Fruit fly (Drosophila melanogaster) whole organism, embryonic: Measurements from ENCODE around the gene CG1703.
A peak's percentile ranks its signal among the peaks of the same experiment; 100 is the strongest.

Source experiments
- CG10366 ChIP-seq: fragments of 200-800 bp; sonication (Bioruptor generic); IDR thresholded peaks from 2 replicates; pipeline ENCODE4 v1.3.6; 2022; ENCODE audit warnings: missing biosample characterization, missing genetic modification characterization
- CG11093 ChIP-seq: fragments of 200-800 bp; sonication (Bioruptor generic); IDR thresholded peaks from 3 replicates; pipeline ENCODE4 v1.3.6; 2022; ENCODE audit warnings: missing biosample characterization, missing genetic modification characterization
- CG11695 ChIP-seq: fragments of 200-800 bp; sonication (Bioruptor generic); IDR thresholded peaks from 3 replicates; pipeline ENCODE4 v1.3.6; 2022; ENCODE audit warnings: missing biosample characterization, missing genetic modification characterization
- CG15269 ChIP-seq: fragments of 200-800 bp; sonication (Bioruptor generic); optimal IDR thresholded peaks from 2 replicates; lab custom pipeline; 2018; ENCODE audit warnings: missing biosample characterization, mild to moderate bottlenecking, missing genetic modification characterization, moderate library complexity
- CG15601 ChIP-seq: fragments of 200-800 bp; sonication (Bioruptor generic); optimal IDR thresholded peaks from 3 replicates; lab custom pipeline; 2019; ENCODE audit warnings: missing biosample characterization, mild to moderate bottlenecking, missing genetic modification characterization, moderate library complexity
- CG1602 ChIP-seq: fragments of 200-800 bp; sonication (Bioruptor generic); optimal IDR thresholded peaks from 3 replicates; lab custom pipeline; 2016; ENCODE audit warnings: missing biosample characterization, missing genetic modification characterization
- CG1832 ChIP-seq: fragments of 200-800 bp; sonication (Bioruptor generic); optimal IDR thresholded peaks from 2 replicates; lab custom pipeline; 2017; ENCODE audit warnings: missing biosample characterization, mild to moderate bottlenecking, missing genetic modification characterization, inconsistent platforms
- CG3065 ChIP-seq: fragments of 200-800 bp; sonication (Bioruptor generic); optimal IDR thresholded peaks from 2 replicates; lab custom pipeline; 2016; ENCODE audit warnings: missing biosample characterization, missing genetic modification characterization
- CG34376 ChIP-seq: fragments of 200-800 bp; sonication (Bioruptor generic); optimal IDR thresholded peaks from 2 replicates; lab custom pipeline; 2018; ENCODE audit warnings: missing biosample characterization, mild to moderate bottlenecking, missing genetic modification characterization
- CG34422 ChIP-seq: fragments of 200-800 bp; sonication (Bioruptor generic); IDR thresholded peaks from 3 replicates; pipeline ENCODE4 v1.3.6; 2022; ENCODE audit warnings: missing biosample characterization, missing genetic modification characterization
- CG4328 ChIP-seq: fragments of 200-800 bp; sonication (Bioruptor generic); optimal IDR thresholded peaks from 3 replicates; lab custom pipeline; 2017; ENCODE audit warnings: missing biosample characterization, missing genetic modification reagents, missing genetic modification characterization
- CG5953 ChIP-seq: fragments of 200-800 bp; sonication (Bioruptor generic); IDR thresholded peaks from 2 replicates; pipeline ENCODE4 v1.3.6; 2022; ENCODE audit warnings: missing biosample characterization, missing genetic modification characterization
- CG7357 ChIP-seq: fragments of 200-800 bp; sonication (Bioruptor generic); IDR thresholded peaks from 3 replicates; pipeline ENCODE4 v1.3.6; 2022; ENCODE audit warnings: missing biosample characterization, missing genetic modification characterization
- CG7745 ChIP-seq: fragments of 200-800 bp; sonication (Bioruptor generic); optimal IDR thresholded peaks from 2 replicates; lab custom pipeline; 2018; ENCODE audit warnings: missing biosample characterization, mild to moderate bottlenecking, missing genetic modification characterization, moderate library complexity
- CG7928 ChIP-seq: fragments of 200-800 bp; sonication (Bioruptor generic); optimal IDR thresholded peaks from 2 replicates; lab custom pipeline; 2017; ENCODE audit warnings: missing biosample characterization, mild to moderate bottlenecking, missing genetic modification characterization
- CG9727 ChIP-seq: fragments of 200-800 bp; sonication (Bioruptor generic); optimal IDR thresholded peaks from 3 replicates; lab custom pipeline; 2017; ENCODE audit warnings: missing biosample characterization, mild to moderate bottlenecking, missing genetic modification characterization
- Dll ChIP-seq: fragments of 200-800 bp; sonication (Bioruptor generic); IDR thresholded peaks from 4 replicates; pipeline ENCODE4 v1.3.6; 2022; ENCODE audit warnings: missing biosample characterization, missing genetic modification characterization; ENCODE audit not compliant: partially characterized antibody
- Doc2 ChIP-seq: fragments of 200-800 bp; sonication (Bioruptor generic); IDR thresholded peaks from 2 replicates; pipeline ENCODE4 v1.3.6; 2022; ENCODE audit warnings: missing biosample characterization, missing genetic modification characterization
- Ets65A ChIP-seq: fragments of 200-800 bp; sonication (Bioruptor generic); peaks from one replicate; lab custom pipeline; 2016; ENCODE audit warnings: missing biosample characterization, missing genetic modification characterization
- Fer2 ChIP-seq: fragments of 200-800 bp; sonication (Bioruptor generic); optimal IDR thresholded peaks from 2 replicates; lab custom pipeline; 2018; ENCODE audit warnings: missing biosample characterization, mild to moderate bottlenecking, missing genetic modification characterization, moderate library complexity
- Gug ChIP-seq: fragments of 200-800 bp; sonication (Bioruptor generic); IDR thresholded peaks from 4 replicates; pipeline ENCODE4 v1.3.6; 2022; ENCODE audit warnings: missing biosample characterization, missing genetic modification characterization
- H15 ChIP-seq: fragments of 200-800 bp; sonication (Bioruptor generic); IDR thresholded peaks from 3 replicates; pipeline ENCODE4 v1.3.6; 2022; ENCODE audit warnings: missing biosample characterization, missing genetic modification characterization
- H2.0 ChIP-seq: fragments of 200-800 bp; sonication (Bioruptor generic); IDR thresholded peaks from 2 replicates; pipeline ENCODE4 v1.3.6; 2022; ENCODE audit warnings: missing biosample characterization, missing genetic modification characterization
- HHEX ChIP-seq: fragments of 200-800 bp; sonication (Bioruptor generic); optimal IDR thresholded peaks from 3 replicates; lab custom pipeline; 2017; ENCODE audit warnings: missing biosample characterization, mild to moderate bottlenecking, missing genetic modification characterization, missing genetic modification reagents
- HLH3B ChIP-seq: fragments of 200-800 bp; sonication (Bioruptor generic); IDR thresholded peaks from 2 replicates; pipeline ENCODE4 v1.3.6; 2022; ENCODE audit warnings: missing biosample characterization, missing genetic modification characterization
- Hmx ChIP-seq: fragments of 200-800 bp; sonication (Bioruptor generic); optimal IDR thresholded peaks from 2 replicates; lab custom pipeline; 2016; ENCODE audit warnings: missing biosample characterization, missing genetic modification characterization
- Hr51 ChIP-seq, 2 experiments: fragments of 200-800 bp; sonication (Bioruptor generic); optimal IDR thresholded peaks; 2 replicates in 1 of 2; 3 replicates in 1 of 2; lab custom pipeline; 2016 to 2018; ENCODE audit warnings: missing biosample characterization in 2 of 2, missing genetic modification characterization in 2 of 2, mild to moderate bottlenecking in 1 of 2, moderate library complexity in 1 of 2
- MBD-R2 ChIP-seq: fragments of 200-800 bp; sonication (Bioruptor generic); IDR thresholded peaks from 2 replicates; pipeline ENCODE4 v1.3.6; 2022; ENCODE audit warnings: missing biosample characterization, missing genetic modification characterization
- Oli ChIP-seq: fragments of 200-800 bp; sonication (Bioruptor generic); optimal IDR thresholded peaks from 2 replicates; lab custom pipeline; 2018; ENCODE audit warnings: missing biosample characterization, mild to moderate bottlenecking, missing genetic modification characterization, moderate library complexity
- Pdp1 ChIP-seq, 2 experiments: fragments of 200-800 bp; sonication (Bioruptor generic); optimal IDR thresholded peaks; 3 replicates each; lab custom pipeline; 2016; ENCODE audit warnings: missing biosample characterization in 2 of 2, missing genetic modification characterization in 2 of 2, mild to moderate bottlenecking in 1 of 2, moderate library complexity in 1 of 2
- Sin3A ChIP-seq: fragments of >200 bp; optimal IDR thresholded peaks from 2 replicates; lab custom pipeline; 2018
- Six4 ChIP-seq: fragments of 200-800 bp; sonication (Bioruptor generic); optimal IDR thresholded peaks from 2 replicates; lab custom pipeline; 2016; ENCODE audit warnings: missing biosample characterization, missing genetic modification characterization
- amos ChIP-seq: fragments of 200-800 bp; sonication (Bioruptor generic); IDR thresholded peaks from 2 replicates; pipeline ENCODE4 v1.3.6; 2022; ENCODE audit warnings: missing biosample characterization, missing genetic modification characterization; ENCODE audit not compliant: partially characterized antibody
- ap ChIP-seq: fragments of 200-800 bp; sonication (Bioruptor generic); IDR thresholded peaks from 2 replicates; pipeline ENCODE4 v1.3.6; 2022; ENCODE audit warnings: missing biosample characterization, missing genetic modification characterization
- bcd ChIP-seq: fragments of 200-800 bp; sonication (Bioruptor generic); optimal IDR thresholded peaks from 2 replicates; lab custom pipeline; 2017; ENCODE audit warnings: missing biosample characterization, mild to moderate bottlenecking, missing genetic modification characterization
- btn ChIP-seq: fragments of 200-800 bp; sonication (Bioruptor generic); optimal IDR thresholded peaks from 2 replicates; lab custom pipeline; 2016; ENCODE audit warnings: missing biosample characterization, missing genetic modification characterization
- dmrt11E ChIP-seq: fragments of 200-800 bp; sonication (Bioruptor generic); optimal IDR thresholded peaks from 3 replicates; lab custom pipeline; 2018; ENCODE audit warnings: missing biosample characterization, mild to moderate bottlenecking, missing genetic modification characterization, moderate library complexity
- dpn ChIP-seq, 2 experiments: fragments of 200-800 bp; sonication (Bioruptor generic); optimal IDR thresholded peaks; 3 replicates each; lab custom pipeline; 2016; ENCODE audit warnings: missing biosample characterization in 2 of 2, missing genetic modification characterization in 2 of 2
- eyg ChIP-seq: fragments of 200-800 bp; sonication (Bioruptor generic); optimal IDR thresholded peaks from 3 replicates; lab custom pipeline; 2016; ENCODE audit warnings: missing biosample characterization, missing genetic modification characterization
- fru ChIP-seq: fragments of >200 bp; optimal IDR thresholded peaks from 2 replicates; lab custom pipeline; 2017
- gcm ChIP-seq: fragments of 200-800 bp; sonication (Bioruptor generic); optimal IDR thresholded peaks from 2 replicates; lab custom pipeline; 2019; ENCODE audit warnings: missing biosample characterization, mild to moderate bottlenecking, missing genetic modification characterization, moderate library complexity
- h ChIP-seq: fragments of >200 bp; optimal IDR thresholded peaks from 2 replicates; lab custom pipeline; 2017
- hb ChIP-seq: fragments of 200-800 bp; sonication (Bioruptor generic); IDR thresholded peaks from 3 replicates; pipeline ENCODE4 v1.3.6; 2022; ENCODE audit warnings: missing biosample characterization, missing genetic modification characterization; ENCODE audit not compliant: partially characterized antibody
- klu ChIP-seq: fragments of 200-800 bp; sonication (Bioruptor generic); IDR thresholded peaks from 2 replicates; pipeline ENCODE4 v1.3.6; 2022; ENCODE audit warnings: missing biosample characterization, missing genetic modification characterization
- luna ChIP-seq: fragments of 200-800 bp; sonication (Bioruptor generic); optimal IDR thresholded peaks from 2 replicates; lab custom pipeline; 2016; ENCODE audit warnings: missing biosample characterization, missing genetic modification characterization
- salm ChIP-seq: fragments of 200-800 bp; sonication (Bioruptor generic); optimal IDR thresholded peaks from 2 replicates; lab custom pipeline; 2018; ENCODE audit warnings: missing biosample characterization, mild to moderate bottlenecking, missing genetic modification characterization
- sens-2 ChIP-seq: fragments of 200-800 bp; sonication (Bioruptor generic); IDR thresholded peaks from 2 replicates; pipeline ENCODE4 v1.3.6; 2022; ENCODE audit warnings: missing biosample characterization, missing genetic modification characterization
- slou ChIP-seq: fragments of 200-800 bp; sonication (Bioruptor generic); optimal IDR thresholded peaks from 3 replicates; lab custom pipeline; 2016; ENCODE audit warnings: missing biosample characterization, missing genetic modification characterization
- tgo ChIP-seq: fragments of 200-800 bp; sonication (Bioruptor generic); IDR thresholded peaks from 3 replicates; pipeline ENCODE4 v1.3.6; 2022; ENCODE audit warnings: missing biosample characterization, missing genetic modification characterization
- tio ChIP-seq: fragments of 200-800 bp; sonication (Bioruptor generic); optimal IDR thresholded peaks from 2 replicates; lab custom pipeline; 2017; ENCODE audit warnings: missing biosample characterization, missing genetic modification characterization, inconsistent platforms
- trem ChIP-seq: fragments of 200-800 bp; optimal IDR thresholded peaks from 3 replicates; lab custom pipeline; 2019; ENCODE audit warnings: missing biosample characterization, mild to moderate bottlenecking, missing genetic modification characterization, moderate library complexity

The CG1703 gene

dm6 chrX:11628986-11629571 is 17.4 kb downstream of the CG1703 start (continued):
- TF ChIP-seq amos (GFP tag; lab: Robert Waterston, UW) (no peak), eyg (GFP tag; lab: Kevin White, UChicago) (no peak), tio (GFP tag; lab: Kevin White, UChicago) (peak; percentile 17), CG4328 (GFP tag; lab: Kevin White, UChicago) (no peak), CG11093 (GFP tag; lab: Robert Waterston, UW) (peak; percentile 19; the same call in 1 of the 3 replicates), Pdp1 (GFP tag; optimal IDR thresholded peaks at IDR 0.05; lab: Kevin White, UChicago) (peak; percentile 20 to 47), CG15601 (peak; percentile 50), CG34376 (GFP tag; lab: Kevin White, UChicago) (no peak), CG1602 (GFP tag; lab: Kevin White, UChicago) (peak; percentile 43), luna (no peak), gcm (GFP tag; lab: Kevin White, UChicago) (peak; percentile 52), dpn (GFP tag; optimal IDR thresholded peaks at IDR 0.05; lab: Kevin White, UChicago) (peak; percentile 46 to 51), btn (GFP tag; lab: Kevin White, UChicago) (peak; percentile 7), CG11695 (GFP tag; lab: Robert Waterston, UW) (peak; percentile 55; the same call in 1 of the 3 replicates), H2.0 (GFP tag; lab: Robert Waterston, UW) (0 out of 2 replicates have a peak, but pooled peaks have one; percentile 6), CG1832 (no peak), Oli (peak; percentile 57), CG3065 (GFP tag; lab: Kevin White, UChicago) (no peak), CG7745 (tag; lab: Kevin White, UChicago) (no peak), CG15269 (tag; lab: Kevin White, UChicago) (peak; percentile 3), HHEX (peak; percentile 33), tgo (peak; percentile 54; the same call in 2 of the 3 replicates), slou (GFP tag; lab: Kevin White, UChicago) (peak; percentile 32), MBD-R2 (no peak), bcd (GFP tag; lab: Kevin White, UChicago) (peak; percentile 29), Fer2 (tag; lab: Kevin White, UChicago) (no peak), CG7357 (GFP tag; lab: Robert Waterston, UW) (no peak; the same call in 2 of the 3 replicates), CG7928 (GFP tag; lab: Kevin White, UChicago) (no peak), CG10366 (GFP tag; lab: Robert Waterston, UW) (peak; percentile 19; the same call in 1 of the 2 replicates), Gug (GFP tag; lab: Robert Waterston, UW) (0 out of 4 replicates have a peak, but pooled peaks have one; percentile 43), Hmx (no peak), CG5953 (GFP tag; lab: Robert Waterston, UW) (no peak), sens-2 (GFP tag; lab: Robert Waterston, UW) (no peak), Sin3A (lab: Kevin White, UChicago) (no peak), trem (tag; lab: Kevin White, UChicago) (no peak), salm (tag; lab: Kevin White, UChicago) (no peak), H15 (GFP tag; lab: Robert Waterston, UW) (peak; percentile 58), Doc2 (GFP tag; lab: Robert Waterston, UW) (no peak), CG34422 (GFP tag; lab: Robert Waterston, UW) (peak; percentile 37; the same call in 1 of the 3 replicates), Six4 (GFP tag; lab: Kevin White, UChicago) (peak; percentile 29), h (lab: Kevin White, UChicago) (no peak), Hr51 (GFP tag; optimal IDR thresholded peaks at IDR 0.05; lab: Kevin White, UChicago) (peak; percentile 2 to 46), HLH3B (peak; percentile 59), ap (GFP tag; lab: Robert Waterston, UW) (no peak), fru (lab: Kevin White, UChicago) (no peak), dmrt11E (peak; percentile 83), Ets65A (GFP tag; lab: Kevin White, UChicago) (peak; percentile 79), CG9727 (GFP tag; lab: Kevin White, UChicago) (peak; percentile 66), hb (GFP tag; lab: Robert Waterston, UW) (no peak), Dll (no peak), klu (no peak)
